Fruit fly (Drosophila melanogaster): ENCODE measurements around the gene Arfrp1.

The Arfrp1 gene

dm6 chrX:9136776-9137550 is 30.1 kb downstream of the Arfrp1 start (continued):
- peak; percentile 2 for TF ChIP-seq tup (GFP tag; optimal IDR thresholded peaks at IDR 0.05)
- peak; percentile 56 for TF ChIP-seq CG18262 (tag; optimal IDR thresholded peaks at IDR 0.05)
- TF ChIP-seq CG11456 (GFP tag; IDR thresholded peaks at IDR 0.05) = 0 out of 3 replicates have a peak, but pooled peaks have one; percentile 39
- peak; percentile 60; the same call in 1 of the 3 replicates for TF ChIP-seq CG11695 (GFP tag; IDR thresholded peaks at IDR 0.05)
- TF ChIP-seq chinmo (GFP tag; IDR thresholded peaks at IDR 0.05; ENCODE audit: partially characterized antibody) = no peak
- TF ChIP-seq Vsx1 (GFP tag; optimal IDR thresholded peaks at IDR 0.05) = no peak
- no peak for TF ChIP-seq wor (GFP tag; IDR thresholded peaks at IDR 0.05)
- TF ChIP-seq CG12391 (tag; optimal IDR thresholded peaks at IDR 0.05) = peak; percentile 56
- peak; percentile 58 for TF ChIP-seq CG8924 (tag; optimal IDR thresholded peaks at IDR 0.05)
- TF ChIP-seq CG30431 (GFP tag; optimal IDR thresholded peaks at IDR 0.05) = no peak
- TF ChIP-seq CG6765 (GFP tag; optimal IDR thresholded peaks at IDR 0.05) = no peak
- TF ChIP-seq CG15011 (GFP tag; optimal IDR thresholded peaks at IDR 0.05) = no peak
- peak; percentile 23 for TF ChIP-seq CG33213 (GFP tag; optimal IDR thresholded peaks at IDR 0.05)
- TF ChIP-seq Xrp1 (GFP tag; IDR thresholded peaks at IDR 0.05) = peak; percentile 49; the same call in 1 of the 2 replicates
- no peak for TF ChIP-seq Nf-YC (tag; optimal IDR thresholded peaks at IDR 0.05)
- peak; percentile 39 for TF ChIP-seq NC2β (GFP tag; optimal IDR thresholded peaks at IDR 0.05)
- peak; percentile 32 for TF ChIP-seq dmrt11E (tag; optimal IDR thresholded peaks at IDR 0.05)
- peak; percentile 62 for TF ChIP-seq vvl (GFP tag; IDR thresholded peaks at IDR 0.05)
- TF ChIP-seq ems (GFP tag; optimal IDR thresholded peaks at IDR 0.05) = peak; percentile 14
- peak; percentile 60 for TF ChIP-seq Pdp1 (GFP tag; optimal IDR thresholded peaks at IDR 0.05)
- 0 out of 3 replicates have a peak, but pooled peaks have one; percentile 31 for TF ChIP-seq gce (GFP tag; IDR thresholded peaks at IDR 0.05)
- no peak for TF ChIP-seq repo (GFP tag; optimal IDR thresholded peaks at IDR 0.05)
- TF ChIP-seq tio (GFP tag; optimal IDR thresholded peaks at IDR 0.05) = no peak
- peak; percentile 51; the same call in 1 of the 3 replicates for TF ChIP-seq otp (GFP tag; IDR thresholded peaks at IDR 0.05)
- peak; percentile 51 for TF ChIP-seq CG7786 (GFP tag; optimal IDR thresholded peaks at IDR 0.05)
- TF ChIP-seq CG4424 (GFP tag; optimal IDR thresholded peaks at IDR 0.05) = peak; percentile 49
- peak; percentile 30 for TF ChIP-seq H2.0 (GFP tag; IDR thresholded peaks at IDR 0.05)
- TF ChIP-seq CG11398 (GFP tag; optimal IDR thresholded peaks at IDR 0.05) = peak; percentile 10
- TF ChIP-seq CG12219 (GFP tag; optimal IDR thresholded peaks at IDR 0.05) = peak; percentile 18
- no peak for TF ChIP-seq CG12744 (GFP tag; optimal IDR thresholded peaks at IDR 0.05)
- TF ChIP-seq CG17361 (GFP tag; IDR thresholded peaks at IDR 0.05) = peak; percentile 65
- TF ChIP-seq ken (GFP tag; IDR thresholded peaks at IDR 0.05) = peak; percentile 42; the same call in 1 of the 3 replicates
- peak; percentile 28 for TF ChIP-seq btn (GFP tag; optimal IDR thresholded peaks at IDR 0.05)
- peak; percentile 1 for TF ChIP-seq Atf3 (GFP tag; optimal IDR thresholded peaks at IDR 0.05)
- TF ChIP-seq jumu (GFP tag; optimal IDR thresholded peaks at IDR 0.05) = peak; percentile 24
- TF ChIP-seq Rx (GFP tag; IDR thresholded peaks at IDR 0.05) = no peak
- TF ChIP-seq CG1603 (tag; optimal IDR thresholded peaks at IDR 0.05) = peak; percentile 55
- peak; percentile 24 for TF ChIP-seq CG9437 (GFP tag; optimal IDR thresholded peaks at IDR 0.05)
- TF ChIP-seq hth (optimal IDR thresholded peaks at IDR 0.05) = no peak
- TF ChIP-seq jing (GFP tag; optimal IDR thresholded peaks at IDR 0.05) = peak; percentile 8
- no peak for TF ChIP-seq cg (GFP tag; optimal IDR thresholded peaks at IDR 0.05)
- peak; percentile 7 for TF ChIP-seq pho (GFP tag; optimal IDR thresholded peaks at IDR 0.05)
- TF ChIP-seq Ssrp (tag; optimal IDR thresholded peaks at IDR 0.05) = peak; percentile 65
- TF ChIP-seq pan (optimal IDR thresholded peaks at IDR 0.05) = no peak
- peak in 1 of 2 experiments; percentile 53 for TF ChIP-seq pan (GFP tag; optimal IDR thresholded peaks at IDR 0.05 in 1 of 2, IDR thresholded peaks at IDR 0.05 in 1 of 2)
- peak; percentile 47; the same call in 1 of the 2 replicates for TF ChIP-seq CG14441 (GFP tag; IDR thresholded peaks at IDR 0.05)
- TF ChIP-seq zfh1 (GFP tag; IDR thresholded peaks at IDR 0.05) = peak; percentile 59; the same call in 1 of the 3 replicates
- TF ChIP-seq z (GFP tag; IDR thresholded peaks at IDR 0.05) = no peak
- peak; percentile 31 for TF ChIP-seq CG12071 (GFP tag; optimal IDR thresholded peaks at IDR 0.05)
- peak; percentile 28 for TF ChIP-seq crc (GFP tag; optimal IDR thresholded peaks at IDR 0.05)

Measured in whole organism, embryonic.